Worm (Caenorhabditis elegans): ENCODE data around the gene mnr-1.

ce11 chrV:20648868-20649267 is 5.6 kb upstream of the mnr-1 start:
- no peak for TF ChIP-seq him-1 (tag; optimal IDR thresholded peaks at IDR 0.05)
- TF ChIP-seq W03F9.2 (tag; optimal IDR thresholded peaks at IDR 0.05) = no peak
